Worm (Caenorhabditis elegans) whole organism, mixed stage, embryonic: ENCODE data around the gene F49C5.12.
"Not testable (repeated sequence)": the region's sequence is repeated elsewhere in the genome, so short reads cannot be mapped to it uniquely, and the experiment has no call there.

Experiments
- M03D4.4 ChIP-seq: sonication (generic microtip); optimal IDR thresholded peaks from 2 replicates; lab custom pipeline; 2017; ENCODE audit warnings: mild to moderate bottlenecking, missing genetic modification characterization, missing compliant biosample characterization
- bed-3 ChIP-seq: fragments of 200-800 bp; sonication (Bioruptor generic); optimal IDR thresholded peaks from 3 replicates; lab custom pipeline; 2018; ENCODE audit warnings: mild to moderate bottlenecking, missing genetic modification characterization, moderate library complexity, missing compliant biosample characterization
- blmp-1 ChIP-seq: fragments of 150-350 bp; optimal IDR thresholded peaks from 2 replicates; lab custom pipeline; 2014; ENCODE audit warnings: missing biosample characterization, missing genetic modification characterization
- ceh-39 ChIP-seq: fragments of 150-350 bp; optimal IDR thresholded peaks from 2 replicates; lab custom pipeline; 2014; ENCODE audit warnings: missing biosample characterization, missing genetic modification characterization
- ceh-43 ChIP-seq: fragments of 200-800 bp; sonication (Bioruptor generic); optimal IDR thresholded peaks from 2 replicates; lab custom pipeline; 2018; ENCODE audit warnings: mild to moderate bottlenecking, missing genetic modification characterization, moderate library complexity, missing compliant biosample characterization
- ceh-83 ChIP-seq: fragments of 200-800 bp; sonication (Bioruptor generic); optimal IDR thresholded peaks from 2 replicates; lab custom pipeline; 2018; ENCODE audit warnings: mild to moderate bottlenecking, missing genetic modification characterization, missing compliant biosample characterization
- ces-1 ChIP-seq: fragments of 150-350 bp; optimal IDR thresholded peaks from 2 replicates; lab custom pipeline; 2014; ENCODE audit warnings: missing biosample characterization, missing genetic modification reagents, missing genetic modification characterization
- cnd-1 ChIP-seq: fragments of 200-800 bp; sonication (Bioruptor generic); optimal IDR thresholded peaks from 2 replicates; lab custom pipeline; 2018; ENCODE audit warnings: mild to moderate bottlenecking, missing genetic modification characterization, missing compliant biosample characterization
- drap-1 ChIP-seq: fragments of 200-800 bp; sonication (Bioruptor generic); optimal IDR thresholded peaks from 3 replicates; lab custom pipeline; 2018; ENCODE audit warnings: mild to moderate bottlenecking, missing genetic modification characterization, missing compliant biosample characterization
- elt-1 ChIP-seq: sonication (generic microtip); optimal IDR thresholded peaks from 2 replicates; lab custom pipeline; 2017; ENCODE audit warnings: missing genetic modification characterization, mild to moderate bottlenecking, missing compliant biosample characterization, antibody characterized with exemption, moderate library complexity, borderline replicate concordance; ENCODE audit not compliant: insufficient read depth
- elt-3 ChIP-seq: fragments of 150-350 bp; optimal IDR thresholded peaks from 2 replicates; lab custom pipeline; 2014; ENCODE audit warnings: missing biosample characterization, missing genetic modification characterization
- flh-1 ChIP-seq: fragments of 200-800 bp; sonication (Bioruptor generic); optimal IDR thresholded peaks from 2 replicates; lab custom pipeline; 2018; ENCODE audit warnings: mild to moderate bottlenecking, missing genetic modification characterization, moderate library complexity, missing compliant biosample characterization
- ham-2 ChIP-seq: fragments of 200-800 bp; sonication (Bioruptor generic); optimal IDR thresholded peaks from 2 replicates; lab custom pipeline; 2018; ENCODE audit warnings: mild to moderate bottlenecking, missing genetic modification characterization, missing compliant biosample characterization
- hlh-1 ChIP-seq: fragments of 150-350 bp; optimal IDR thresholded peaks from 2 replicates; lab custom pipeline; 2014; ENCODE audit warnings: missing biosample characterization, missing genetic modification reagents, missing genetic modification characterization
- lin-13 ChIP-seq: fragments of 150-350 bp; optimal IDR thresholded peaks from 2 replicates; lab custom pipeline; 2014; ENCODE audit warnings: missing biosample characterization, missing genetic modification characterization
- lsy-2 ChIP-seq: fragments of 150-350 bp; optimal IDR thresholded peaks from 2 replicates; lab custom pipeline; 2014; ENCODE audit warnings: missing biosample characterization, missing genetic modification characterization
- mab-5 ChIP-seq: fragments of 150-350 bp; optimal IDR thresholded peaks from 2 replicates; lab custom pipeline; 2014; ENCODE audit warnings: missing biosample characterization, missing genetic modification characterization
- mep-1 ChIP-seq: fragments of 150-350 bp; optimal IDR thresholded peaks from 2 replicates; lab custom pipeline; 2017; ENCODE audit warnings: missing biosample characterization, missing genetic modification reagents, missing genetic modification characterization, inconsistent platforms
- mls-2 ChIP-seq: sonication (generic microtip); optimal IDR thresholded peaks from 2 replicates; lab custom pipeline; 2016; ENCODE audit warnings: mild to moderate bottlenecking, missing genetic modification characterization, moderate library complexity, missing compliant biosample characterization
- nhr-12 ChIP-seq: fragments of 150-350 bp; optimal IDR thresholded peaks from 2 replicates; lab custom pipeline; 2014; ENCODE audit warnings: missing biosample characterization, missing genetic modification characterization
- nhr-2 ChIP-seq: fragments of 150-350 bp; optimal IDR thresholded peaks from 2 replicates; lab custom pipeline; 2014; ENCODE audit warnings: missing biosample characterization, missing genetic modification characterization
- nhr-237 ChIP-seq: fragments of 150-350 bp; optimal IDR thresholded peaks from 2 replicates; lab custom pipeline; 2014; ENCODE audit warnings: missing biosample characterization, missing genetic modification characterization
- nhr-28 ChIP-seq: fragments of 150-350 bp; optimal IDR thresholded peaks from 2 replicates; lab custom pipeline; 2014; ENCODE audit warnings: missing biosample characterization, missing genetic modification characterization
- pha-4 ChIP-seq: fragments of 150-350 bp; optimal IDR thresholded peaks from 2 replicates; lab custom pipeline; 2018; ENCODE audit warnings: missing biosample characterization, missing genetic modification reagents, missing genetic modification characterization
- sem-2 ChIP-seq: fragments of 200-800 bp; sonication (Bioruptor generic); optimal IDR thresholded peaks from 2 replicates; lab custom pipeline; 2018; ENCODE audit warnings: mild to moderate bottlenecking, missing genetic modification characterization, missing compliant biosample characterization
- snpc-4 ChIP-seq: fragments of 150-350 bp; optimal IDR thresholded peaks from 2 replicates; lab custom pipeline; 2014; ENCODE audit warnings: missing biosample characterization, missing genetic modification characterization
- sptf-1 ChIP-seq: sonication (generic microtip); optimal IDR thresholded peaks from 2 replicates; lab custom pipeline; 2017; ENCODE audit warnings: mild to moderate bottlenecking, missing genetic modification characterization, moderate library complexity, missing compliant biosample characterization
- tbx-8 ChIP-seq: fragments of 200-800 bp; sonication (Bioruptor generic); optimal IDR thresholded peaks from 2 replicates; lab custom pipeline; 2018; ENCODE audit warnings: mild to moderate bottlenecking, missing genetic modification characterization, moderate library complexity, missing compliant biosample characterization
- unc-39 ChIP-seq: fragments of 150-350 bp; optimal IDR thresholded peaks from 2 replicates; lab custom pipeline; 2014; ENCODE audit warnings: missing biosample characterization, missing genetic modification characterization
- unc-62 ChIP-seq: fragments of 150-350 bp; optimal IDR thresholded peaks from 2 replicates; lab custom pipeline; 2014; ENCODE audit warnings: missing biosample characterization, missing genetic modification reagents, missing genetic modification characterization
- zip-8 ChIP-seq: fragments of 150-350 bp; optimal IDR thresholded peaks from 2 replicates; lab custom pipeline; 2014; ENCODE audit warnings: missing biosample characterization, missing genetic modification characterization
- ztf-11 ChIP-seq: fragments of 150-350 bp; optimal IDR thresholded peaks from 2 replicates; lab custom pipeline; 2014; ENCODE audit warnings: missing biosample characterization, missing genetic modification characterization

F49C5.12 gene

DNA sequence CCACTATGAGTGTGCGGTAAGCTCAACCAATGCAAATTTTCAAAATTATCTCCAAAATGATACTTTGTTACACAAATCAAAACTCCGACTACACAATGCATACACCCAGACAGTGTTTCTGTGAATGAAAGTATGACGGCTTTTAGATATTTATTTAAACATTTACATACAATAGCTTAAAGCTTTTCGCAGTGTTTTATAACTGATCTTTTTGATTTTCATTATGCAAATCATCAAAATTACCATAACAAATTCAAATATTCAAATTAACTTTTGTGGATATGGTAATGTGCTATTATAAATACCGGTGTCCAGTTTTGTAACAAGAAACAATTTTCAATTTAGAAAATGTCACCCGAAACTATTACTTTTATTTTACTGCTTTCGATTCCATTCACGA lies 13.7 kb downstream of the F49C5.12 start, which contains the start of the genes F49C5.5 and F49C5.10:
Gene F49C5.5, minus strand, starts transcription at position 101 of the 400 bp plus-strand sequence.
Gene F49C5.10, plus strand, starts transcription at position 344 of the 400 bp plus-strand sequence.
- TF ChIP-seq ztf-11 (tag; lab: Kevin White, UChicago) (no peak), lsy-2 (tag; lab: Kevin White, UChicago) (no peak), sptf-1 (tag; lab: Kevin White, UChicago) (no peak), blmp-1 (tag; lab: Kevin White, UChicago) (no peak), unc-62 (GFP tag; lab: Kevin White, UChicago) (no peak), nhr-2 (tag; lab: Kevin White, UChicago) (no peak), bed-3 (no peak)

DNA sequence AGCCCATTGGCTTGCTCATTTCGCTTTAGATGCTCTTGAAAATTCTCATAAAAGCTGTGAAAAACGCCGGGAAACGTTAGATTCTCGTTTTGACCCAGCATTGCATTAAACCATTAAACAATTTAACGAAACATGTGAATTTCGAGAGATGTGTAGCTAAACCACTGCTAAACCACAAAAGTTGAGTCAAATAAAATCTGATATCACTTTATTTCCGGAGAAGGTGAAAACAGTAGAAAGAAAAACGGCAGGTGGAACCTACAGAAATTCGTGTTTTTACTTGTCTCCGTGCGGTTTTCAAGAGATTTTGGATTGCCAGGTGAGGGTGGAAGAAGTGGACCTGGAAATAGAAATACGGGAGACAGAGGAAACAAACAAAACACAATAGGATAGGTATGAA lies 15.6 kb downstream of the F49C5.12 start, which contains the start of gene F49C5.9:
Gene F49C5.9, minus strand, starts transcription at position 101 of the 400 bp plus-strand sequence.
- TF ChIP-seq nhr-28 (tag; lab: Kevin White, UChicago) (no peak), ceh-43 (GFP tag; lab: Kevin White, UChicago) (no peak), snpc-4 (no peak), mls-2 (tag; lab: Kevin White, UChicago) (no peak), ceh-39 (no peak), unc-39 (tag; lab: Kevin White, UChicago) (no peak), drap-1 (no peak)

DNA sequence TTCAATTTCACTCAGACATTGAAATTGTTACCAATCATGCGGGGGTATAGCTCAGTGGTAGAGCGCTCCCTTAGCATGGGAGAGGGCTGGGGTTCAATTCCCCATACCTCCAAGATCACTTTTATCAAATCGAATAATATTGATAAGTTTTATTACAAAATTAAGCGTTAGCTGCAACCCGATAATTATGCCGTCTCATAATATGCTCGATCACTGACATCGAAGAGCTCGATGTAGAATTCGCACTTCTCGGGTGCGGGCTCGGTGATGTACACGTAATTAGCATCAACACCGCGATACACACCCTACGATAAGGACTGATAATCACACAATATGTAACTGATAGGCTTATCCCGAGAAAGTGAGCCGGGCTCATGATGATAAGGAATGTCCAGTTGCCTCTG lies 17.5 kb downstream of the F49C5.12 start:
- TF ChIP-seq nhr-28 (tag; lab: Kevin White, UChicago) (no peak), flh-1 (GFP tag; lab: Kevin White, UChicago) (no peak), ztf-11 (tag; lab: Kevin White, UChicago) (no peak), ham-2 (GFP tag; lab: Kevin White, UChicago) (no peak), cnd-1 (tag; lab: Kevin White, UChicago) (no peak), mab-5 (tag; lab: Kevin White, UChicago) (no peak), ceh-83 (no peak), M03D4.4 (tag; lab: Kevin White, UChicago) (no peak), blmp-1 (tag; lab: Kevin White, UChicago) (no peak), zip-8 (tag; lab: Kevin White, UChicago) (no peak), lin-13 (tag; lab: Kevin White, UChicago) (no peak), mep-1 (tag; lab: Kevin White, UChicago) (no peak), nhr-12 (tag; lab: Kevin White, UChicago) (no peak), sptf-1 (tag; lab: Kevin White, UChicago) (no peak)

DNA sequence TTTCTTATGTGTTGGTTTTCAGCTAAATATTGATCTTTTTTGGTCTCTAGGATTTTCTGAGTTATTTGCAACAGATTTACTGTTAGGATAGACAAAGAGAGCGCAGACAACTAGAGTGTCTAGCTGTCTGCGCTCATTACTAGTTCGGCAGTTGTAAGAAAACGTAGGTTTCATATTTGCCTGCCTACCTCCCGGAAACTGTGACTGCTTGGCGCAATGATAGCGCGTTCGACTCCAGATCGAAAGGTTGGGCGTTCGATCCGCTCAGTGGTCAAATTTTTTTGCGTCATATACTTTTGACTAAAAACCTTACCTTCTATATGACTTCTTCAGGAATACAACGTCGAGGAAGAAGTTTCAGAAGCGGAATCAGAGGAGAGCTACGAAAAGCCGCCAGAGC lies 20.7 kb downstream of the F49C5.12 start:
- TF ChIP-seq tbx-8 (GFP tag; lab: Kevin White, UChicago) (no peak), drap-1 (no peak), hlh-1 (tag; lab: Kevin White, UChicago) (no peak), pha-4 (tag; lab: Kevin White, UChicago) (no peak), nhr-28 (tag; lab: Kevin White, UChicago) (no peak), elt-3 (no peak), M03D4.4 (tag; lab: Kevin White, UChicago) (no peak), nhr-237 (tag; lab: Kevin White, UChicago) (no peak), elt-1 (tag; lab: Kevin White, UChicago) (no peak), lsy-2 (tag; lab: Kevin White, UChicago) (no peak), sem-2 (GFP tag; lab: Kevin White, UChicago) (no peak)

DNA sequence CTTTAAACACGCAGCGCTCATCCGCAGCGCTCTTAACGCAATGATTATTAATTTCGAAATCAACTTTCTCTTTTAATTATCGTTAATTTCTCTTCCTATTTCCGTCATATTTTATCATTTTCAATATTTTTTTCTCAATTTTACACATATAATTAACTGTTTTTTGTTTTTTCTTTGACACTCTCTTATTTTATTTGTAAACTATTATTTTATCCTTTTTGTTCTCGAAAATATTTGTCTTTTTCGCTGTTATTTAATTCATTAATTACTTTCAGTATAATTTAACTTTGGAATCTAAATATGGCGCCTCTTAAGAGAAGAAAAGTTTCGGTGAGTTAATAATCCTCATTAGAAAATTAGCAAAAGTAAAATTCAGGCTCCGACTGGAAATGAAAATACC lies 23.9 kb downstream of the F49C5.12 start, which contains the start of gene F49C5.3:
Gene F49C5.3, plus strand, starts transcription at position 301 of the 400 bp plus-strand sequence.
- not testable (repeated sequence) for TF ChIP-seq ces-1 (GFP tag; lab: Kevin White, UChicago); zip-8 (tag; lab: Kevin White, UChicago); sptf-1 (tag; lab: Kevin White, UChicago)
- TF ChIP-seq, all 35 proteins: peak for 0; not testable (repeated sequence) for 35
